Fruit fly (Drosophila melanogaster) S2 (cell line): Measurements from ENCODE around the gene CG14982.

Experiments
- CG8478 ChIP-seq: fragments of >200 bp; optimal IDR thresholded peaks from 2 replicates; lab custom pipeline; 2018
- CTCF ChIP-seq, 2 experiments: fragments of >200 bp; optimal IDR thresholded peaks; 2 replicates each; lab custom pipeline; 2018

- TF ChIP-seq CG8478 (no peak), CTCF (optimal IDR thresholded peaks at IDR 0.05; lab: Kevin White, UChicago) (no peak)
These were observed 6.8 kb upstream of the CG14982 start, which contains the start of gene Eip63F-1 for dm6 chr3L:3935567-3936207.
